Fruit fly (Drosophila melanogaster): ENCODE measurements around the gene Mettl14.

Gene Mettl14

DNA sequence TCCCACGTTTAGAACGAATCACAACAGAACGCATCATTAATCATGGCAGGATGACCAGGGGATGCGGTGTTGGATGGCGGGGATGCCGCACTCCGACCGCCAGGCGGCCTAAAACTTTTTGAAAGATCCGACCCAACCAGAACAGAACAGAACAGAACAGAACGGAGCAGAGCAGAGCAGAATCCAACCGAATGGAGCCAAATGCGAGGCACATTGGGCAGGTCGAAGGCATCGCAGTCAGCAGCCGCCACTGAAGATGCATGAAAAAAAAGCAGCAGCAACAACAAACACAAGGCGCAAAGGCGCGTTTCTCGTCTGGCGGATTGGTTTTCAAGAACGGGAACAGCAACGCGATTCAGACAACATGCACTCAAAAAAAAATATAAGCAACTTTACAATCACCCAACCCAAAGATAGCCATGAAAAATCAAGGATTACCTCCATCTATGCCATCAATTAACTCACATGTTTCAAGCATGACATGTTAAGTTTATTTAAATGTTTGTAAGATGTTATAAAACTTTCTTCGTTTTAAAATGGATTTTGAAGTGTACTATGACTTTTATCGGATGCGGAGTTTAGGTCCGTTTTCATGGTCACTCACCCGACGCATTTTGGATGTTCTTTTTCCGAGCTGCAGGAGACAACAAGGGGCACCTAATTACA lies 28.7 kb upstream of the Mettl14 start (continued):
- TF ChIP-seq nau (GFP tag; optimal IDR thresholded peaks at IDR 0.05) (no peak), CG31365 (tag; optimal IDR thresholded peaks at IDR 0.05) (no peak), z (GFP tag; IDR thresholded peaks at IDR 0.05) (no peak; the same call in 2 of the 3 replicates), ewg (GFP tag; optimal IDR thresholded peaks at IDR 0.05) (peak; percentile 44), CG10267 (tag; optimal IDR thresholded peaks at IDR 0.05) (peak; percentile 80), CG9817 (tag; optimal IDR thresholded peaks at IDR 0.05) (no peak), CG4404 (GFP tag; IDR thresholded peaks at IDR 0.05) (peak; percentile 77), CHES-1-like (GFP tag; optimal IDR thresholded peaks at IDR 0.05) (peak; percentile 27), Nf-YC (tag; optimal IDR thresholded peaks at IDR 0.05) (no peak), HHEX (GFP tag; optimal IDR thresholded peaks at IDR 0.05) (peak; percentile 49), nom (GFP tag; optimal IDR thresholded peaks at IDR 0.05) (peak; percentile 63), Sry-β (GFP tag; optimal IDR thresholded peaks at IDR 0.05) (peak; percentile 24), CG9932 (GFP tag; IDR thresholded peaks at IDR 0.05) (0 out of 2 replicates have a peak, but pooled peaks have one; percentile 4), ssp (GFP tag; IDR thresholded peaks at IDR 0.05) (peak; percentile 41), CG10462 (GFP tag; optimal IDR thresholded peaks at IDR 0.05) (peak; percentile 51), pnt (GFP tag; optimal IDR thresholded peaks at IDR 0.05) (peak; percentile 49), lola (GFP tag; optimal IDR thresholded peaks at IDR 0.05) (peak in 1 of 3 experiments; percentile 93), her (GFP tag; optimal IDR thresholded peaks at IDR 0.05) (no peak), Blimp-1 (GFP tag; optimal IDR thresholded peaks at IDR 0.05) (peak; percentile 78), CG12744 (GFP tag; optimal IDR thresholded peaks at IDR 0.05) (no peak), CG11085 (GFP tag; IDR thresholded peaks at IDR 0.05) (no peak), Sox102F (GFP tag; optimal IDR thresholded peaks at IDR 0.05) (peak; percentile 37), Side (GFP tag; optimal IDR thresholded peaks at IDR 0.05) (peak; percentile 35), CG9215 (GFP tag; IDR thresholded peaks at IDR 0.05) (no peak), zf30C (GFP tag; optimal IDR thresholded peaks at IDR 0.05) (peak; percentile 69), slbo (GFP tag; IDR thresholded peaks at IDR 0.05) (peak; percentile 36), CG8388 (GFP tag; optimal IDR thresholded peaks at IDR 0.05) (peak; percentile 77), CG34376 (GFP tag; optimal IDR thresholded peaks at IDR 0.05) (no peak), CG7745 (tag; optimal IDR thresholded peaks at IDR 0.05) (no peak), dpn (GFP tag; optimal IDR thresholded peaks at IDR 0.05) (peak; percentile 40 to 62), run (tag; optimal IDR thresholded peaks at IDR 0.05) (no peak), stc (GFP tag; IDR thresholded peaks at IDR 0.05) (peak; percentile 50), E2f2 (GFP tag; IDR thresholded peaks at IDR 0.05) (no peak), dan (GFP tag; IDR thresholded peaks at IDR 0.05) (peak; percentile 40; the same call in 1 of the 2 replicates), hbn (GFP tag; IDR thresholded peaks at IDR 0.05; ENCODE audit: partially characterized antibody) (no peak), Opbp (GFP tag; IDR thresholded peaks at IDR 0.05; ENCODE audit: partially characterized antibody) (no peak), repo (GFP tag; optimal IDR thresholded peaks at IDR 0.05) (peak; percentile 20), BEAF-32 (GFP tag; optimal IDR thresholded peaks at IDR 0.05) (no peak), CG14860 (GFP tag; IDR thresholded peaks at IDR 0.05; ENCODE audit: partially characterized antibody) (no peak), Adf1 (GFP tag; IDR thresholded peaks at IDR 0.05) (no peak), jing (GFP tag; optimal IDR thresholded peaks at IDR 0.05) (peak; percentile 58), CG12104 (GFP tag; optimal IDR thresholded peaks at IDR 0.05) (peak; percentile 38), CG34224 (GFP tag; IDR thresholded peaks at IDR 0.05; ENCODE audit: partially characterized antibody) (no peak), Fer1 (GFP tag; optimal IDR thresholded peaks at IDR 0.05) (no peak), CG8359 (GFP tag; optimal IDR thresholded peaks at IDR 0.05; ENCODE audit: borderline replicate concordance) (peak; percentile 63), Hr78 (GFP tag; optimal IDR thresholded peaks at IDR 0.05) (peak in 1 of 2 experiments; percentile 0), esg (GFP tag; conservative IDR thresholded peaks at IDR 0.05) (peak; percentile 46; the same call in 1 of the 2 replicates), sna (GFP tag; IDR thresholded peaks at IDR 0.05; ENCODE audit: partially characterized antibody) (no peak)
